Fruit fly (Drosophila melanogaster): ENCODE measurements around the gene CG14258.

DNA sequence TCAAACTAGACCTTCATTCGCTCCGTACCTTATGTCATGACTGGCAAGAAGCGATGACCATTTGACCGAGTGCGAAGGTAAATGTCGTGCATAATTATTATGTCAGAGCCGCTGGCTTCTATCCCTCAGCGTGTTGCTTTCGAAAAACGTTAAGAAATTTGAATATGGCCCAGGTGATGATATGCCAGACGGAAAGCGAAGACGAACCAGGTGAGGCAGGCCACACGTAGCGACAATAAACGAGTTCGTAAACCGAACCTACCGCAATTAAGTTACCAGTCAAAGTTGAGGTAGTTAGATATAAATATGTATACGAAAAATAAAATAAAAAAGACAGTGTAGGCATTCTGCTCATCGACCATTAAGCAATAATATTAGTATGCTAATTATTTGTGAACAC lies 16.3 kb upstream of the CG14258 start:
- TF ChIP-seq Crg-1 (GFP tag; optimal IDR thresholded peaks at IDR 0.05) (no peak), Hr96 (GFP tag; optimal IDR thresholded peaks at IDR 0.05) (no peak), kay (GFP tag; ENCODE audit: borderline replicate concordance) (no peak), Clk (GFP tag; optimal IDR thresholded peaks at IDR 0.05) (no peak), toe (GFP tag; optimal IDR thresholded peaks at IDR 0.05) (no peak), CG14711 (tag; optimal IDR thresholded peaks at IDR 0.05) (no peak)
